Fruit fly (Drosophila melanogaster) whole organism, embryonic: ENCODE data around the gene CG4594.

Experiments used
- Antp ChIP-seq: fragments of 200-800 bp; sonication (Bioruptor generic); optimal IDR thresholded peaks from 3 replicates; lab custom pipeline; 2016; ENCODE audit warnings: missing biosample characterization, missing genetic modification characterization
- CG10267 ChIP-seq: fragments of 200-800 bp; sonication (Bioruptor generic); optimal IDR thresholded peaks from 2 replicates; lab custom pipeline; 2018; ENCODE audit warnings: missing biosample characterization, mild to moderate bottlenecking, missing genetic modification characterization, moderate library complexity
- CG10431 ChIP-seq: fragments of 200-800 bp; sonication (Bioruptor generic); optimal IDR thresholded peaks from 3 replicates; lab custom pipeline; 2018; ENCODE audit warnings: missing biosample characterization, mild to moderate bottlenecking, missing genetic modification characterization
- CG11093 ChIP-seq: fragments of 200-800 bp; sonication (Bioruptor generic); IDR thresholded peaks from 3 replicates; pipeline ENCODE4 v1.3.6; 2022; ENCODE audit warnings: missing biosample characterization, missing genetic modification characterization
- CG12071 ChIP-seq: fragments of 200-800 bp; sonication (Bioruptor generic); optimal IDR thresholded peaks from 3 replicates; lab custom pipeline; 2018; ENCODE audit warnings: missing biosample characterization, mild to moderate bottlenecking, missing genetic modification characterization
- CG12104 ChIP-seq: fragments of 200-800 bp; sonication (Bioruptor generic); optimal IDR thresholded peaks from 3 replicates; lab custom pipeline; 2016; ENCODE audit warnings: missing biosample characterization, missing genetic modification characterization
- CG12391 ChIP-seq: fragments of 200-800 bp; sonication (Bioruptor generic); optimal IDR thresholded peaks from 3 replicates; lab custom pipeline; 2018; ENCODE audit warnings: missing biosample characterization, mild to moderate bottlenecking, missing genetic modification characterization, moderate library complexity
- CG18764 ChIP-seq: fragments of 200-800 bp; sonication (Bioruptor generic); optimal IDR thresholded peaks from 3 replicates; lab custom pipeline; 2016; ENCODE audit warnings: missing biosample characterization, missing genetic modification characterization
- CG2120 ChIP-seq: fragments of 200-800 bp; sonication (Bioruptor generic); optimal IDR thresholded peaks from 3 replicates; lab custom pipeline; 2016; ENCODE audit warnings: missing biosample characterization, missing genetic modification characterization
- CG2199 ChIP-seq: fragments of 200-800 bp; sonication (Bioruptor generic); IDR thresholded peaks from 3 replicates; pipeline ENCODE4 v1.3.6; 2022; ENCODE audit warnings: missing biosample characterization, missing genetic modification characterization
- CG3281 ChIP-seq: fragments of 200-800 bp; sonication (Bioruptor generic); optimal IDR thresholded peaks from 3 replicates; lab custom pipeline; 2017; ENCODE audit warnings: missing biosample characterization, mild to moderate bottlenecking, missing genetic modification characterization
- CG34422 ChIP-seq: fragments of 200-800 bp; sonication (Bioruptor generic); IDR thresholded peaks from 3 replicates; pipeline ENCODE4 v1.3.6; 2022; ENCODE audit warnings: missing biosample characterization, missing genetic modification characterization
- CG3995 ChIP-seq: fragments of 200-800 bp; sonication (Bioruptor generic); optimal IDR thresholded peaks from 3 replicates; lab custom pipeline; 2016; ENCODE audit warnings: missing biosample characterization, missing genetic modification characterization
- CG4424 ChIP-seq: fragments of 200-800 bp; sonication (Bioruptor generic); optimal IDR thresholded peaks from 3 replicates; lab custom pipeline; 2016; ENCODE audit warnings: missing biosample characterization, missing genetic modification characterization
- CG6272 ChIP-seq: fragments of 200-800 bp; sonication (Bioruptor generic); IDR thresholded peaks from 2 replicates; pipeline ENCODE4 v1.3.6; 2022; ENCODE audit warnings: missing biosample characterization, missing genetic modification characterization
- CG6791 ChIP-seq: fragments of 200-800 bp; sonication (Bioruptor generic); IDR thresholded peaks from 3 replicates; pipeline ENCODE4 v1.3.6; 2022; ENCODE audit warnings: missing biosample characterization, missing genetic modification characterization; ENCODE audit not compliant: partially characterized antibody
- CG7271 ChIP-seq: fragments of 200-800 bp; sonication (Bioruptor generic); optimal IDR thresholded peaks from 2 replicates; lab custom pipeline; 2018; ENCODE audit warnings: missing biosample characterization, mild to moderate bottlenecking, missing genetic modification characterization, moderate library complexity
- CG7372 ChIP-seq: fragments of 200-800 bp; sonication (Bioruptor generic); IDR thresholded peaks from 2 replicates; pipeline ENCODE4 v1.3.6; 2022; ENCODE audit warnings: missing biosample characterization, missing genetic modification characterization
- CG7556 ChIP-seq: fragments of 200-800 bp; sonication (Bioruptor generic); optimal IDR thresholded peaks from 2 replicates; lab custom pipeline; 2017; ENCODE audit warnings: missing biosample characterization, mild to moderate bottlenecking, missing genetic modification characterization
- CG8290 ChIP-seq, 3 experiments: fragments of 200-800 bp; sonication (Bioruptor generic); optimal IDR thresholded peaks; 2 replicates each; lab custom pipeline; 2016 to 2019; ENCODE audit warnings: missing biosample characterization in 3 of 3, missing genetic modification characterization in 3 of 3, mild to moderate bottlenecking in 2 of 3, moderate library complexity in 1 of 3
- CG9932 ChIP-seq: fragments of 200-800 bp; sonication (Bioruptor generic); IDR thresholded peaks from 2 replicates; pipeline ENCODE4 v1.3.6; 2022; ENCODE audit warnings: missing biosample characterization, missing genetic modification characterization
- CoRest ChIP-seq: fragments of 200-800 bp; sonication (Bioruptor generic); optimal IDR thresholded peaks from 3 replicates; lab custom pipeline; 2018; ENCODE audit warnings: missing biosample characterization, mild to moderate bottlenecking, missing genetic modification characterization, moderate library complexity
- Dbx ChIP-seq: fragments of 200-800 bp; sonication (Bioruptor generic); IDR thresholded peaks from 3 replicates; pipeline ENCODE4 v1.3.6; 2022; ENCODE audit warnings: missing biosample characterization, missing genetic modification characterization
- Dref ChIP-seq: fragments of 200-800 bp; sonication (Bioruptor generic); IDR thresholded peaks from 2 replicates; pipeline ENCODE4 v1.3.6; 2022; ENCODE audit warnings: missing biosample characterization, missing genetic modification characterization
- Gug ChIP-seq: fragments of 200-800 bp; sonication (Bioruptor generic); IDR thresholded peaks from 4 replicates; pipeline ENCODE4 v1.3.6; 2022; ENCODE audit warnings: missing biosample characterization, missing genetic modification characterization
- Hmr ChIP-seq: fragments of 200-800 bp; sonication (Bioruptor generic); optimal IDR thresholded peaks from 3 replicates; lab custom pipeline; 2017; ENCODE audit warnings: mild to moderate bottlenecking, missing biosample characterization, missing genetic modification reagents, missing genetic modification characterization
- Jarid2 ChIP-seq: fragments of 200-800 bp; sonication (Bioruptor generic); optimal IDR thresholded peaks from 3 replicates; lab custom pipeline; 2017; ENCODE audit warnings: mild to moderate bottlenecking, missing biosample characterization, missing genetic modification reagents, missing genetic modification characterization
- Lhr ChIP-seq: fragments of 200-800 bp; sonication (Bioruptor generic); optimal IDR thresholded peaks from 3 replicates; lab custom pipeline; 2017; ENCODE audit warnings: mild to moderate bottlenecking, missing biosample characterization, missing genetic modification reagents, missing genetic modification characterization
- NfI ChIP-seq: fragments of 200-800 bp; sonication (Bioruptor generic); optimal IDR thresholded peaks from 3 replicates; lab custom pipeline; 2018; ENCODE audit warnings: missing biosample characterization, mild to moderate bottlenecking, missing genetic modification characterization, moderate library complexity
- Rx ChIP-seq: fragments of 200-800 bp; sonication (Bioruptor generic); IDR thresholded peaks from 2 replicates; pipeline ENCODE4 v1.3.6; 2022; ENCODE audit warnings: missing biosample characterization, missing genetic modification characterization
- Scr ChIP-seq: fragments of 200-800 bp; sonication (Bioruptor generic); IDR thresholded peaks from 2 replicates; pipeline ENCODE4 v1.3.6; 2022; ENCODE audit warnings: missing biosample characterization, missing genetic modification characterization; ENCODE audit not compliant: partially characterized antibody
- Side ChIP-seq: fragments of 200-800 bp; sonication (Bioruptor generic); optimal IDR thresholded peaks from 2 replicates; lab custom pipeline; 2016; ENCODE audit warnings: missing biosample characterization, missing genetic modification characterization
- Sox100B ChIP-seq: fragments of 200-800 bp; sonication (Bioruptor generic); optimal IDR thresholded peaks from 3 replicates; lab custom pipeline; 2018; ENCODE audit warnings: missing biosample characterization, mild to moderate bottlenecking, missing genetic modification characterization
- Xbp1 ChIP-seq: fragments of 200-800 bp; sonication (Bioruptor generic); optimal IDR thresholded peaks from 3 replicates; lab custom pipeline; 2016; ENCODE audit warnings: missing biosample characterization, mild to moderate bottlenecking, missing genetic modification characterization
- amos ChIP-seq: fragments of 200-800 bp; sonication (Bioruptor generic); IDR thresholded peaks from 2 replicates; pipeline ENCODE4 v1.3.6; 2022; ENCODE audit warnings: missing biosample characterization, missing genetic modification characterization; ENCODE audit not compliant: partially characterized antibody
- ash1 ChIP-seq: fragments of 200-800 bp; sonication (Bioruptor generic); optimal IDR thresholded peaks from 2 replicates; lab custom pipeline; 2018; ENCODE audit warnings: missing biosample characterization, mild to moderate bottlenecking, missing genetic modification characterization
- cad ChIP-seq: fragments of >200 bp; optimal IDR thresholded peaks from 2 replicates; lab custom pipeline; 2017; ENCODE audit warnings: missing biosample characterization, missing genetic modification characterization
- chif ChIP-seq, 2 experiments: fragments of 200-800 bp; sonication (Bioruptor generic); optimal IDR thresholded peaks; 3 replicates each; lab custom pipeline; 2016; ENCODE audit warnings: missing biosample characterization in 2 of 2, missing genetic modification characterization in 2 of 2
- ci ChIP-seq: fragments of 200-800 bp; sonication (Bioruptor generic); IDR thresholded peaks from 3 replicates; pipeline ENCODE4 v1.3.6; 2022; ENCODE audit warnings: missing biosample characterization, missing genetic modification characterization
- ems ChIP-seq: fragments of 200-800 bp; sonication (Bioruptor generic); optimal IDR thresholded peaks from 3 replicates; lab custom pipeline; 2016; ENCODE audit warnings: missing biosample characterization, missing genetic modification characterization
- fu2 ChIP-seq: fragments of 200-800 bp; sonication (Bioruptor generic); optimal IDR thresholded peaks from 2 replicates; lab custom pipeline; 2016; ENCODE audit warnings: missing biosample characterization, missing genetic modification characterization
- gsb ChIP-seq: fragments of 200-800 bp; sonication (Bioruptor generic); IDR thresholded peaks from 2 replicates; pipeline ENCODE4 v1.3.6; 2022; ENCODE audit warnings: missing biosample characterization, missing genetic modification characterization
- nerfin-2 ChIP-seq: fragments of 200-800 bp; sonication (Bioruptor generic); IDR thresholded peaks from 2 replicates; pipeline ENCODE4 v1.3.6; 2022; ENCODE audit warnings: missing biosample characterization, missing genetic modification characterization; ENCODE audit not compliant: partially characterized antibody
- p53 ChIP-seq: fragments of 200-800 bp; sonication (Bioruptor generic); optimal IDR thresholded peaks from 2 replicates; lab custom pipeline; 2016; ENCODE audit warnings: missing biosample characterization, missing genetic modification characterization
- row ChIP-seq: fragments of 200-800 bp; sonication (Bioruptor generic); IDR thresholded peaks from 3 replicates; pipeline ENCODE4 v1.3.6; 2022; ENCODE audit warnings: missing biosample characterization, missing genetic modification characterization
- sens-2 ChIP-seq: fragments of 200-800 bp; sonication (Bioruptor generic); IDR thresholded peaks from 2 replicates; pipeline ENCODE4 v1.3.6; 2022; ENCODE audit warnings: missing biosample characterization, missing genetic modification characterization
- seq ChIP-seq: fragments of 200-800 bp; sonication (Bioruptor generic); IDR thresholded peaks from 2 replicates; pipeline ENCODE4 v1.3.6; 2022; ENCODE audit warnings: missing biosample characterization, missing genetic modification characterization
- sisA ChIP-seq: fragments of 200-800 bp; sonication (Bioruptor generic); IDR thresholded peaks from 2 replicates; pipeline ENCODE4 v1.3.6; 2022; ENCODE audit warnings: missing biosample characterization, missing genetic modification characterization
- vfl ChIP-seq: fragments of 200-800 bp; sonication (Bioruptor generic); optimal IDR thresholded peaks from 2 replicates; lab custom pipeline; 2016; ENCODE audit warnings: missing biosample characterization, missing genetic modification characterization
- vvl ChIP-seq: fragments of 200-800 bp; sonication (Bioruptor generic); IDR thresholded peaks from 2 replicates; pipeline ENCODE4 v1.3.6; 2022; ENCODE audit warnings: missing biosample characterization, missing genetic modification characterization
- z ChIP-seq: fragments of 200-800 bp; sonication (Bioruptor generic); IDR thresholded peaks from 3 replicates; pipeline ENCODE4 v1.3.6; 2022; ENCODE audit warnings: missing biosample characterization, missing genetic modification characterization
- zen ChIP-seq: fragments of 200-800 bp; sonication (Bioruptor generic); optimal IDR thresholded peaks from 3 replicates; lab custom pipeline; 2018; ENCODE audit warnings: missing biosample characterization, mild to moderate bottlenecking, missing genetic modification characterization, moderate library complexity

Gene CG4594

dm6 chr2L:9911783-9912182 lies 8.2 kb upstream of the CG4594 start (continued):
- peak; percentile 60; the same call in 2 of the 4 replicates for TF ChIP-seq Gug (GFP tag; lab: Robert Waterston, UW)
- no peak for TF ChIP-seq p53 (GFP tag; lab: Kevin White, UChicago)
- peak; percentile 3 for TF ChIP-seq Hmr (GFP tag; lab: Kevin White, UChicago)
- TF ChIP-seq CoRest (tag; lab: Kevin White, UChicago), result no peak
- TF ChIP-seq ems (GFP tag; lab: Kevin White, UChicago), result peak; percentile 9
- TF ChIP-seq CG6272 (GFP tag; lab: Robert Waterston, UW), result no peak
- TF ChIP-seq CG6791 (GFP tag; lab: Robert Waterston, UW), result no peak
- no peak for TF ChIP-seq CG12071 (GFP tag; lab: Kevin White, UChicago)
- no peak for TF ChIP-seq nerfin-2
- no peak for TF ChIP-seq gsb
- TF ChIP-seq zen (tag; lab: Kevin White, UChicago), result no peak
- no peak for TF ChIP-seq ash1 (GFP tag; lab: Kevin White, UChicago)
- no peak for TF ChIP-seq seq
- TF ChIP-seq CG2199 (GFP tag; lab: Robert Waterston, UW), result no peak
- no peak for TF ChIP-seq cad
- TF ChIP-seq CG12104 (GFP tag; lab: Kevin White, UChicago), result no peak
- TF ChIP-seq CG10267, result no peak
- TF ChIP-seq Rx (GFP tag; lab: Robert Waterston, UW), result no peak
- TF ChIP-seq ci, result peak; percentile 73; the same call in 2 of the 3 replicates
- no peak for TF ChIP-seq CG4424 (GFP tag; lab: Kevin White, UChicago)
- TF ChIP-seq amos (GFP tag; lab: Robert Waterston, UW), result no peak
- TF ChIP-seq row (GFP tag; lab: Robert Waterston, UW), result peak; percentile 81
- no peak for TF ChIP-seq Jarid2 (GFP tag; lab: Kevin White, UChicago)
- TF ChIP-seq CG2120 (GFP tag; lab: Kevin White, UChicago), result peak; percentile 42
- no peak for TF ChIP-seq fu2
- no peak for TF ChIP-seq Scr
- TF ChIP-seq CG34422 (GFP tag; lab: Robert Waterston, UW), result peak; percentile 62; the same call in 1 of the 3 replicates
- TF ChIP-seq CG3995, result peak; percentile 88
- no peak for TF ChIP-seq Lhr
- no peak for TF ChIP-seq chif (GFP tag; optimal IDR thresholded peaks at IDR 0.05; lab: Kevin White, UChicago)
- TF ChIP-seq CG12391 (tag; lab: Kevin White, UChicago), result no peak
- TF ChIP-seq Xbp1 (GFP tag; lab: Kevin White, UChicago), result peak; percentile 39
- no peak for TF ChIP-seq CG7372 (GFP tag; lab: Robert Waterston, UW)
- TF ChIP-seq CG18764 (GFP tag; lab: Kevin White, UChicago), result no peak
- no peak for TF ChIP-seq CG11093 (GFP tag; lab: Robert Waterston, UW)
- no peak for TF ChIP-seq Dref (GFP tag; lab: Robert Waterston, UW)
- peak; percentile 36; the same call in 1 of the 2 replicates for TF ChIP-seq sisA (GFP tag; lab: Robert Waterston, UW)
- TF ChIP-seq CG3281, result no peak
- TF ChIP-seq vvl (GFP tag; lab: Robert Waterston, UW), result 0 out of 2 replicates have a peak, but pooled peaks have one; percentile 40
- TF ChIP-seq CG7556 (GFP tag; lab: Kevin White, UChicago), result no peak
- no peak for TF ChIP-seq z (GFP tag; lab: Robert Waterston, UW)
- TF ChIP-seq CG10431 (GFP tag; lab: Kevin White, UChicago), result no peak
- TF ChIP-seq NfI, result peak; percentile 24
- TF ChIP-seq CG9932, result peak; percentile 54
- TF ChIP-seq Dbx (GFP tag; lab: Robert Waterston, UW), result no peak
- TF ChIP-seq Side, result peak; percentile 55
- TF ChIP-seq Antp, result peak; percentile 35
- TF ChIP-seq CG8290 (GFP tag; optimal IDR thresholded peaks at IDR 0.05; lab: Kevin White, UChicago), result no peak
- peak in 1 of 2 experiments; percentile 14 for TF ChIP-seq CG8290 (tag; optimal IDR thresholded peaks at IDR 0.05; lab: Kevin White, UChicago)
- TF ChIP-seq vfl, result no peak
- no peak for TF ChIP-seq CG7271 (tag; lab: Kevin White, UChicago)
- no peak for TF ChIP-seq sens-2
- no peak for TF ChIP-seq Sox100B (GFP tag; lab: Kevin White, UChicago)
